Fruit fly (Drosophila melanogaster) whole organism, adult: ENCODE data around the gene MED30.
A peak's percentile ranks its signal among the peaks of the same experiment; 100 is the strongest.

Experiments
- CG11617 ChIP-seq: fragments of 200-800 bp; sonication (Bioruptor generic); optimal IDR thresholded peaks from 2 replicates; lab custom pipeline; 2017; ENCODE audit warnings: mild to moderate bottlenecking, missing biosample characterization, missing genetic modification reagents, missing genetic modification characterization
- CG12768 ChIP-seq: fragments of 200-800 bp; sonication (Bioruptor generic); optimal IDR thresholded peaks from 2 replicates; lab custom pipeline; 2017; ENCODE audit warnings: missing biosample characterization, missing genetic modification characterization, mild to moderate bottlenecking, moderate library complexity, missing genetic modification reagents
- CG14711 ChIP-seq: fragments of 200-800 bp; sonication (Bioruptor generic); optimal IDR thresholded peaks from 2 replicates; lab custom pipeline; 2018; ENCODE audit warnings: missing biosample characterization, mild to moderate bottlenecking, missing genetic modification characterization, moderate library complexity
- CG1620 ChIP-seq: fragments of 200-800 bp; sonication (Bioruptor generic); optimal IDR thresholded peaks from 2 replicates; lab custom pipeline; 2016; ENCODE audit warnings: missing biosample characterization, missing genetic modification characterization
- CG33017 ChIP-seq: fragments of 200-800 bp; sonication (Bioruptor generic); optimal IDR thresholded peaks from 2 replicates; lab custom pipeline; 2018; ENCODE audit warnings: missing biosample characterization, mild to moderate bottlenecking, missing genetic modification characterization, moderate library complexity
- CG5204 ChIP-seq: fragments of 200-800 bp; sonication (Bioruptor generic); optimal IDR thresholded peaks from 2 replicates; lab custom pipeline; 2016; ENCODE audit warnings: missing biosample characterization, missing genetic modification characterization
- CG7045 ChIP-seq: fragments of 200-800 bp; sonication (Bioruptor generic); optimal IDR thresholded peaks from 2 replicates; lab custom pipeline; 2017; ENCODE audit warnings: missing biosample characterization, mild to moderate bottlenecking, missing genetic modification characterization
- CG7101 ChIP-seq: fragments of 200-800 bp; sonication (Bioruptor generic); optimal IDR thresholded peaks from 2 replicates; lab custom pipeline; 2018; ENCODE audit warnings: missing biosample characterization, mild to moderate bottlenecking, missing genetic modification characterization, moderate library complexity
- Clk ChIP-seq: fragments of 200-800 bp; sonication (Bioruptor generic); optimal IDR thresholded peaks from 2 replicates; lab custom pipeline; 2017; ENCODE audit warnings: missing biosample characterization, missing genetic modification characterization
- Crg-1 ChIP-seq: fragments of 200-800 bp; sonication (Bioruptor generic); optimal IDR thresholded peaks from 2 replicates; lab custom pipeline; 2016; ENCODE audit warnings: missing biosample characterization, missing genetic modification characterization
- Hr96 ChIP-seq: fragments of 200-800 bp; sonication (Bioruptor generic); optimal IDR thresholded peaks from 2 replicates; lab custom pipeline; 2016; ENCODE audit warnings: missing biosample characterization, missing genetic modification characterization
- Mnt ChIP-seq: fragments of 200-800 bp; sonication (Bioruptor generic); optimal IDR thresholded peaks from 2 replicates; lab custom pipeline; 2016; ENCODE audit warnings: missing biosample characterization, mild to moderate bottlenecking, missing genetic modification characterization
- bab1 ChIP-seq: fragments of 200-800 bp; sonication (Bioruptor generic); optimal IDR thresholded peaks from 3 replicates; lab custom pipeline; 2019; ENCODE audit warnings: missing biosample characterization, mild to moderate bottlenecking, missing genetic modification characterization, moderate library complexity
- cic ChIP-seq: fragments of 200-800 bp; sonication (Bioruptor generic); optimal IDR thresholded peaks from 2 replicates; lab custom pipeline; 2017; ENCODE audit warnings: missing biosample characterization, mild to moderate bottlenecking, missing genetic modification characterization, moderate library complexity
- cnc ChIP-seq, 2 experiments: fragments of >200 bp; optimal IDR thresholded peaks; 2 replicates each; lab custom pipeline; 2017
- kay ChIP-seq: fragments of 200-800 bp; sonication (Bioruptor generic); peaks from one replicate; lab custom pipeline; 2016; ENCODE audit warnings: missing biosample characterization, missing genetic modification characterization, borderline replicate concordance
- ovo ChIP-seq: fragments of 200-800 bp; sonication (Bioruptor generic); optimal IDR thresholded peaks from 2 replicates; lab custom pipeline; 2016; ENCODE audit warnings: missing biosample characterization, missing genetic modification characterization
- pad ChIP-seq: fragments of 200-800 bp; sonication (Bioruptor generic); optimal IDR thresholded peaks from 3 replicates; lab custom pipeline; 2017; ENCODE audit warnings: missing biosample characterization, missing genetic modification characterization, mild to moderate bottlenecking, moderate library complexity, missing genetic modification reagents
- tj ChIP-seq: fragments of 200-800 bp; sonication (Bioruptor generic); optimal IDR thresholded peaks from 3 replicates; lab custom pipeline; 2017; ENCODE audit warnings: missing biosample characterization, mild to moderate bottlenecking, missing genetic modification characterization, moderate library complexity
- toe ChIP-seq: fragments of 200-800 bp; sonication (Bioruptor generic); optimal IDR thresholded peaks from 2 replicates; lab custom pipeline; 2016; ENCODE audit warnings: missing biosample characterization, missing genetic modification characterization

The MED30 gene

dm6 chr3L:680258-680657 is 26.4 kb upstream of the MED30 start, which contains the start of gene CG17129:
CG17129 (minus strand) TSS chr3L:680326.
- TF ChIP-seq kay (GFP tag; lab: Kevin White, UChicago) (no peak), ovo (GFP tag; lab: Kevin White, UChicago) (no peak), CG11617 (GFP tag; lab: Kevin White, UChicago) (peak; percentile 15), CG33017 (no peak), bab1 (peak; percentile 48), pad (GFP tag; lab: Kevin White, UChicago) (peak; percentile 43), Clk (GFP tag; lab: Kevin White, UChicago) (no peak), cnc (optimal IDR thresholded peaks at IDR 0.05; lab: Kevin White, UChicago) (no peak), Mnt (GFP tag; lab: Kevin White, UChicago) (peak; percentile 14), Crg-1 (peak; percentile 10), toe (GFP tag; lab: Kevin White, UChicago) (peak; percentile 57), CG7045 (GFP tag; lab: Kevin White, UChicago) (peak; percentile 12), CG5204 (GFP tag; lab: Kevin White, UChicago) (peak; percentile 35), CG14711 (tag; lab: Kevin White, UChicago) (peak; percentile 63), CG7101 (tag; lab: Kevin White, UChicago) (peak; percentile 42), Hr96 (GFP tag; lab: Kevin White, UChicago) (peak; percentile 75), CG12768 (GFP tag; lab: Kevin White, UChicago) (peak; percentile 19), tj (no peak), cic (no peak), CG1620 (GFP tag; lab: Kevin White, UChicago) (peak; percentile 39)

- TF ChIP-seq pad (GFP tag; lab: Kevin White, UChicago) (no peak), toe (GFP tag; lab: Kevin White, UChicago) (no peak), CG14711 (tag; lab: Kevin White, UChicago) (no peak), Clk (GFP tag; lab: Kevin White, UChicago) (no peak), cnc (optimal IDR thresholded peaks at IDR 0.05; lab: Kevin White, UChicago) (no peak), Mnt (GFP tag; lab: Kevin White, UChicago) (no peak), CG1620 (GFP tag; lab: Kevin White, UChicago) (no peak), CG33017 (no peak), Crg-1 (no peak), CG5204 (GFP tag; lab: Kevin White, UChicago) (no peak), CG7045 (GFP tag; lab: Kevin White, UChicago) (no peak), CG12768 (GFP tag; lab: Kevin White, UChicago) (no peak), cic (no peak), bab1 (no peak), CG7101 (tag; lab: Kevin White, UChicago) (no peak), CG11617 (GFP tag; lab: Kevin White, UChicago) (no peak)
Measured at dm6 chr3L:675856-676255, 22.0 kb upstream of the MED30 start.

DNA sequence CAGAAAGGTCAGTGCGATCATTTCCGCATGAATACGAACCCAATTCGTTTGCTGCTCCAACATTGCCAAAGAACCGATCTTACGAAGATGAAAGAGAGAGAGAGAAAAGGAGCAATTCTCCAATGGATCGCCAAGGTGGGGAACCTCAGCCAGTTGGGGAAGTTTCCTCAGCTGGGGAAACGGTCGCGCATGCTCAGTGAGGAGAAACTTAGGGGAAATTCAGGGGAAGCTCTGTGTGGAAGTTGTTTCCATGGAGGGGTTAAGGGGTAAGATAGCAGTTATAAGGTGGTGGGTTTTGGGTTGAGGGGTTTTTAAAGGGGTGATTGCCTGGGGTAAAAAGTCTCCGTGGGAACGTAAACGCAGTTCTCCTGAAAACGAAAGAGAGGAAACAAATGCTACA is 19.4 kb upstream of the MED30 start:
- no peak for TF ChIP-seq Crg-1
- TF ChIP-seq pad (GFP tag; lab: Kevin White, UChicago) = peak; percentile 99
- no peak for TF ChIP-seq Clk (GFP tag; lab: Kevin White, UChicago)
- TF ChIP-seq cnc (optimal IDR thresholded peaks at IDR 0.05; lab: Kevin White, UChicago) = no peak
- TF ChIP-seq CG14711 (tag; lab: Kevin White, UChicago) = no peak
- no peak for TF ChIP-seq CG11617 (GFP tag; lab: Kevin White, UChicago)
- no peak for TF ChIP-seq toe (GFP tag; lab: Kevin White, UChicago)

DNA sequence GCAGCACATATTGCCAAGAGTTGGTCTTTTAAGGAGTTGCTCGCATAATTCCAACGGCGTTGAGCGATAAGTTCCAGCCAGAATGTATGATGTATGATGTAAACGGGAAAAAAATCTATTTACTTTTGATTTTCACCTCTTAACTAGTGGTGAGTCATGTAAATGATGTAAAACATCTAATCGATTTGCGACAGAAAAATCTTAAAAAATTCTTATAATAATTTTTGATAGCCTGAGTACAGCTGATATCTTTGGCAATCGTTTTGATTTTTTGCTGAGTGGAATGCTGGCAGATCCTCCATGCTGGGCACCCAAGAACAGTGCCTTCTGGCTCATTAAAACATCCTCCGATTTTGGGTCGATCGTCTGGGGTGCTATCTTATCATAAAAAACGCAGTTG is 12.7 kb upstream of the MED30 start:
- TF ChIP-seq cic (no peak), Mnt (GFP tag; lab: Kevin White, UChicago) (no peak), pad (GFP tag; lab: Kevin White, UChicago) (no peak), CG11617 (GFP tag; lab: Kevin White, UChicago) (no peak), kay (GFP tag; lab: Kevin White, UChicago) (no peak), toe (GFP tag; lab: Kevin White, UChicago) (no peak), Clk (GFP tag; lab: Kevin White, UChicago) (no peak), Crg-1 (no peak), Hr96 (GFP tag; lab: Kevin White, UChicago) (no peak), CG12768 (GFP tag; lab: Kevin White, UChicago) (no peak), CG7101 (tag; lab: Kevin White, UChicago) (no peak), bab1 (no peak)

- no peak for TF ChIP-seq ovo (GFP tag; lab: Kevin White, UChicago)
- TF ChIP-seq kay (GFP tag; lab: Kevin White, UChicago) = no peak
- TF ChIP-seq CG5204 (GFP tag; lab: Kevin White, UChicago) = no peak
- no peak for TF ChIP-seq bab1
- TF ChIP-seq toe (GFP tag; lab: Kevin White, UChicago) = no peak
- no peak for TF ChIP-seq CG33017
- TF ChIP-seq pad (GFP tag; lab: Kevin White, UChicago) = no peak
- no peak for TF ChIP-seq Clk (GFP tag; lab: Kevin White, UChicago)
- TF ChIP-seq cic = no peak
- no peak for TF ChIP-seq CG7101 (tag; lab: Kevin White, UChicago)
- no peak for TF ChIP-seq CG1620 (GFP tag; lab: Kevin White, UChicago)
- TF ChIP-seq CG14711 (tag; lab: Kevin White, UChicago) = no peak
- TF ChIP-seq CG11617 (GFP tag; lab: Kevin White, UChicago) = no peak
- no peak for TF ChIP-seq Crg-1
- no peak for TF ChIP-seq tj
- no peak for TF ChIP-seq cnc (optimal IDR thresholded peaks at IDR 0.05; lab: Kevin White, UChicago)
Measured at dm6 chr3L:663880-664279, 10.0 kb upstream of the MED30 start.
